Worm (Caenorhabditis elegans) whole organism, L1 larva: ENCODE results near the gene prdx-2.

Experiments
- ceh-82 ChIP-seq, 3 experiments: fragments of 150-350 bp in 1 of 3; sonication (generic microtip) in 2 of 3; optimal IDR thresholded peaks; 2 replicates each; lab custom pipeline; 2014 to 2017; ENCODE audit warnings: missing biosample characterization in 3 of 3, missing genetic modification characterization in 3 of 3
- elt-3 ChIP-seq, 6 experiments: fragments of 150-350 bp in 1 of 6; sonication (generic microtip); optimal IDR thresholded peaks; 2 replicates each; lab custom pipeline; 2017 to 2018; ENCODE audit warnings: missing biosample characterization in 6 of 6, missing genetic modification characterization in 6 of 6, inconsistent platforms in 1 of 6
- fkh-8 ChIP-seq: sonication (generic microtip); optimal IDR thresholded peaks from 2 replicates; lab custom pipeline; 2016; ENCODE audit warnings: mild to moderate bottlenecking, missing genetic modification characterization, missing compliant biosample characterization
- lsy-2 ChIP-seq, 2 experiments: fragments of 150-350 bp; optimal IDR thresholded peaks; 2 replicates each; lab custom pipeline; 2014; ENCODE audit warnings: missing biosample characterization in 2 of 2, missing genetic modification characterization in 2 of 2
- mep-1 ChIP-seq: fragments of 150-350 bp; optimal IDR thresholded peaks from 2 replicates; lab custom pipeline; 2014; ENCODE audit warnings: missing biosample characterization, missing genetic modification characterization
- nhr-76 ChIP-seq: sonication (generic microtip); optimal IDR thresholded peaks from 2 replicates; lab custom pipeline; 2017; ENCODE audit warnings: missing biosample characterization, missing genetic modification characterization
- nhr-84 ChIP-seq: sonication (generic microtip); optimal IDR thresholded peaks from 2 replicates; lab custom pipeline; 2017; ENCODE audit warnings: missing biosample characterization, missing genetic modification characterization
- pqm-1 ChIP-seq: sonication (generic microtip); optimal IDR thresholded peaks from 3 replicates; lab custom pipeline; 2017; ENCODE audit warnings: missing biosample characterization, missing genetic modification characterization
- unc-62 ChIP-seq: fragments of 150-350 bp; optimal IDR thresholded peaks from 2 replicates; lab custom pipeline; 2014; ENCODE audit warnings: missing biosample characterization, missing genetic modification reagents, missing genetic modification characterization
- zag-1 ChIP-seq: fragments of 150-350 bp; optimal IDR thresholded peaks from 2 replicates; lab custom pipeline; 2014; ENCODE audit warnings: missing biosample characterization, missing genetic modification characterization
- ztf-11 ChIP-seq, 2 experiments: sonication (generic microtip); optimal IDR thresholded peaks; 2 replicates each; lab custom pipeline; 2016 to 2017; ENCODE audit warnings: missing genetic modification characterization in 2 of 2, missing biosample characterization in 1 of 2, missing compliant biosample characterization in 1 of 2

DNA sequence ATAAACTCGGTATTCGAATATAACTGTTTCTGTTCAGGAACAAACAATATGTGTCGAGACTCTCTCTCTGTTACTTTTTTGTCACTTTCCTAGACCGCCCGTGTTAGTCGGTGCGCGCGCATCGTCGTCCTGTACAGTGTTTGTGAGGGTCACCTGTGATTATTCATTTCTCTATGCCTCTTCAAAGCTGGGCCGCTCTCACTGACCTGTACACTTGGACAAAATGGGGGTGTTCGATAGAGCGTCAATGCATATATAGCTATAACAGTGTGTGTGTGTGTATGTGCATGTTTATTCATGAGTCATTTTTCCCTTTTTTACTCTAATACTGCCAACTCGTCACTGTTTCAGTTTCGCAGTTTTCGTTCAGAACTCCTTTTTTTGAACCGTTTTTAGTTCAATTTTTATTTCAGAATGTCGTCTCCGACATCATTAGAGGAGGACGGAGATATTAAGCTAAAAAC is 1.7 kb downstream of the prdx-2 start, which contains the start of gene pkc-3:
- TF ChIP-seq mep-1 (peak; percentile 70), nhr-84 (tag; lab: Kevin White, UChicago) (no peak), zag-1 (tag; lab: Kevin White, UChicago) (no peak), unc-62 (GFP tag; lab: Kevin White, UChicago) (no peak), nhr-76 (no peak), ztf-11 (tag; optimal IDR thresholded peaks at IDR 0.05; lab: Kevin White, UChicago) (no peak), ceh-82 (tag; optimal IDR thresholded peaks at IDR 0.05; lab: Kevin White, UChicago) (peak in 1 of 3 experiments; percentile 17), lsy-2 (tag; optimal IDR thresholded peaks at IDR 0.05; lab: Kevin White, UChicago) (peak; percentile 56 to 58), fkh-8 (tag; lab: Kevin White, UChicago) (no peak), elt-3 (tag; optimal IDR thresholded peaks at IDR 0.05; lab: Kevin White, UChicago) (peak in 3 of 6 experiments; percentile 6 to 74 (median 66)), pqm-1 (tag; lab: Kevin White, UChicago) (no peak)
